Worm (Caenorhabditis elegans): ENCODE results near the gene jbts-14.

Gene jbts-14

ce11 chrX:8703664-8704356 lies at the start of gene jbts-14:
TSS of gene jbts-14 (plus strand) at chrX:8704306.
- TF ChIP-seq hmg-4 (GFP tag; optimal IDR thresholded peaks at IDR 0.05) (no peak), flt-1 (GFP tag; IDR thresholded peaks at IDR 0.05) (no peak), pes-1 (GFP tag; IDR thresholded peaks at IDR 0.05) (no peak), tra-4 (tag; optimal IDR thresholded peaks at IDR 0.05) (no peak), ceh-13 (GFP tag; optimal IDR thresholded peaks at IDR 0.05) (no peak), hmbx-1 (tag; optimal IDR thresholded peaks at IDR 0.05) (no peak)

- TF ChIP-seq tbx-37 (GFP tag; conservative IDR thresholded peaks at IDR 0.05), result no peak
- TF ChIP-seq tra-4 (tag; optimal IDR thresholded peaks at IDR 0.05), result no peak
- TF ChIP-seq hmg-4 (GFP tag; optimal IDR thresholded peaks at IDR 0.05), result no peak
- no peak for TF ChIP-seq pes-1 (GFP tag; IDR thresholded peaks at IDR 0.05)
- TF ChIP-seq B0310.2 (tag; optimal IDR thresholded peaks at IDR 0.05), result no peak
- no peak for TF ChIP-seq aly-1 (tag; optimal IDR thresholded peaks at IDR 0.05)
- TF ChIP-seq ama-1 (optimal IDR thresholded peaks at IDR 0.05), result no peak
These were observed 48.1 kb upstream of the jbts-14 start for ce11 chrX:8656019-8656418.

ce11 chrX:8659521-8659920 lies 44.6 kb upstream of the jbts-14 start:
- no peak for TF ChIP-seq F13C5.2 (tag; optimal IDR thresholded peaks at IDR 0.05)
- no peak for TF ChIP-seq hmg-4 (GFP tag; optimal IDR thresholded peaks at IDR 0.05)
- no peak for TF ChIP-seq B0310.2 (tag; optimal IDR thresholded peaks at IDR 0.05)
- no peak for TF ChIP-seq flt-1 (GFP tag; IDR thresholded peaks at IDR 0.05)
- TF ChIP-seq hmbx-1 (tag; optimal IDR thresholded peaks at IDR 0.05), result no peak
- TF ChIP-seq ceh-36 (tag; optimal IDR thresholded peaks at IDR 0.05), result no peak
- no peak for TF ChIP-seq ama-1 (optimal IDR thresholded peaks at IDR 0.05)
- TF ChIP-seq aly-1 (tag; optimal IDR thresholded peaks at IDR 0.05), result no peak
- no peak for TF ChIP-seq sea-1 (GFP tag; conservative IDR thresholded peaks at IDR 0.05)
- no peak for TF ChIP-seq scrt-1 (GFP tag; IDR thresholded peaks at IDR 0.05)
- TF ChIP-seq tbx-11 (GFP tag; IDR thresholded peaks at IDR 0.05), result no peak

ce11 chrX:8660319-8660718 lies 43.8 kb upstream of the jbts-14 start, which contains the start of gene rig-1:
TSS of gene rig-1 (plus strand) at chrX:8660619.
- no peak for TF ChIP-seq pes-1 (GFP tag; IDR thresholded peaks at IDR 0.05)

- TF ChIP-seq scrt-1 (GFP tag; IDR thresholded peaks at IDR 0.05) (no peak), sea-1 (GFP tag; conservative IDR thresholded peaks at IDR 0.05) (no peak), tra-4 (tag; optimal IDR thresholded peaks at IDR 0.05) (no peak), ceh-13 (GFP tag; optimal IDR thresholded peaks at IDR 0.05) (no peak), hnd-1 (tag; optimal IDR thresholded peaks at IDR 0.05) (no peak)
These were observed 43.2 kb upstream of the jbts-14 start for ce11 chrX:8660909-8661308.

- TF ChIP-seq hmg-4 (GFP tag; optimal IDR thresholded peaks at IDR 0.05), result no peak
- TF ChIP-seq flt-1 (GFP tag; IDR thresholded peaks at IDR 0.05), result no peak
- TF ChIP-seq sea-1 (GFP tag; conservative IDR thresholded peaks at IDR 0.05), result no peak
- TF ChIP-seq hmbx-1 (tag; optimal IDR thresholded peaks at IDR 0.05), result no peak
- TF ChIP-seq ceh-13 (GFP tag; optimal IDR thresholded peaks at IDR 0.05), result no peak
- no peak for TF ChIP-seq ama-1 (optimal IDR thresholded peaks at IDR 0.05)
- no peak for TF ChIP-seq hnd-1 (tag; optimal IDR thresholded peaks at IDR 0.05)
- no peak for TF ChIP-seq tra-4 (tag; optimal IDR thresholded peaks at IDR 0.05)
These were observed 41.7 kb upstream of the jbts-14 start for ce11 chrX:8662452-8662851.

ce11 chrX:8672760-8673159 lies 31.3 kb upstream of the jbts-14 start, which contains the start of the genes K09E2.2 and K09E2.3:
TSS of gene K09E2.2 (plus strand) at chrX:8673060.
TSS of gene K09E2.3 (plus strand) at chrX:8673084.
- TF ChIP-seq tbx-37 (GFP tag; conservative IDR thresholded peaks at IDR 0.05) (no peak), pes-1 (GFP tag; IDR thresholded peaks at IDR 0.05) (no peak), aly-1 (tag; optimal IDR thresholded peaks at IDR 0.05) (no peak), ceh-36 (tag; optimal IDR thresholded peaks at IDR 0.05) (no peak), hmbx-1 (tag; optimal IDR thresholded peaks at IDR 0.05) (no peak), ceh-13 (GFP tag; optimal IDR thresholded peaks at IDR 0.05) (no peak), ets-7 (tag; optimal IDR thresholded peaks at IDR 0.05) (no peak)

ce11 chrX:8674514-8674913 lies 29.6 kb upstream of the jbts-14 start:
- TF ChIP-seq ets-7 (tag; optimal IDR thresholded peaks at IDR 0.05) (no peak), F13C5.2 (tag; optimal IDR thresholded peaks at IDR 0.05) (no peak), pes-1 (GFP tag; IDR thresholded peaks at IDR 0.05) (no peak), hmg-4 (GFP tag; optimal IDR thresholded peaks at IDR 0.05) (no peak), aly-1 (tag; optimal IDR thresholded peaks at IDR 0.05) (no peak), hmbx-1 (tag; optimal IDR thresholded peaks at IDR 0.05) (no peak), tbx-37 (GFP tag; conservative IDR thresholded peaks at IDR 0.05) (no peak), sea-1 (GFP tag; conservative IDR thresholded peaks at IDR 0.05) (no peak), ama-1 (optimal IDR thresholded peaks at IDR 0.05) (no peak), B0310.2 (tag; optimal IDR thresholded peaks at IDR 0.05) (no peak), tra-4 (tag; optimal IDR thresholded peaks at IDR 0.05) (no peak), tbx-11 (GFP tag; IDR thresholded peaks at IDR 0.05) (no peak), hnd-1 (tag; optimal IDR thresholded peaks at IDR 0.05) (no peak), ceh-13 (GFP tag; optimal IDR thresholded peaks at IDR 0.05) (no peak), scrt-1 (GFP tag; IDR thresholded peaks at IDR 0.05) (no peak), ceh-36 (tag; optimal IDR thresholded peaks at IDR 0.05) (no peak), flt-1 (GFP tag; IDR thresholded peaks at IDR 0.05) (no peak)

ce11 chrX:8675151-8675550 lies 29.0 kb upstream of the jbts-14 start:
- no peak for TF ChIP-seq tbx-11 (GFP tag; IDR thresholded peaks at IDR 0.05)
- no peak for TF ChIP-seq pes-1 (GFP tag; IDR thresholded peaks at IDR 0.05)
- no peak for TF ChIP-seq tra-4 (tag; optimal IDR thresholded peaks at IDR 0.05)
- no peak for TF ChIP-seq ceh-36 (tag; optimal IDR thresholded peaks at IDR 0.05)
- TF ChIP-seq flt-1 (GFP tag; IDR thresholded peaks at IDR 0.05), result no peak
- no peak for TF ChIP-seq sea-1 (GFP tag; conservative IDR thresholded peaks at IDR 0.05)
- TF ChIP-seq aly-1 (tag; optimal IDR thresholded peaks at IDR 0.05), result no peak
- TF ChIP-seq B0310.2 (tag; optimal IDR thresholded peaks at IDR 0.05), result no peak
- no peak for TF ChIP-seq hmg-4 (GFP tag; optimal IDR thresholded peaks at IDR 0.05)
- TF ChIP-seq scrt-1 (GFP tag; IDR thresholded peaks at IDR 0.05), result no peak
